Worm (Caenorhabditis elegans) whole organism, young adult: ENCODE measurements around the gene arx-6.

Experiments used
- B0336.3 ChIP-seq: fragments of 200-800 bp; sonication (Bioruptor generic); IDR thresholded peaks from 2 replicates; pipeline ENCODE4 v1.3.6; 2022; ENCODE audit warnings: missing genetic modification characterization, missing compliant biosample characterization
- D2030.7 ChIP-seq: fragments of 200-800 bp; sonication (Bioruptor generic); IDR thresholded peaks from 2 replicates; pipeline ENCODE4 v1.3.6; 2022; ENCODE audit warnings: missing genetic modification reagents, missing genetic modification characterization, missing compliant biosample characterization
- F22D6.2 ChIP-seq: sonication (generic microtip); optimal IDR thresholded peaks from 2 replicates; lab custom pipeline; 2016; ENCODE audit warnings: mild to moderate bottlenecking, missing genetic modification characterization, missing compliant biosample characterization
- F23B12.7 ChIP-seq: sonication (generic microtip); optimal IDR thresholded peaks from 2 replicates; lab custom pipeline; 2017; ENCODE audit warnings: missing genetic modification characterization, mild to moderate bottlenecking, missing compliant biosample characterization, antibody characterized with exemption, moderate library complexity; ENCODE audit not compliant: insufficient read depth
- F37B4.10 ChIP-seq: fragments of 200-800 bp; sonication (Bioruptor generic); IDR thresholded peaks from 2 replicates; pipeline ENCODE4 v1.3.6; 2022; ENCODE audit warnings: missing genetic modification characterization, missing compliant biosample characterization
- F49E8.2 ChIP-seq: sonication (generic microtip); optimal IDR thresholded peaks from 3 replicates; lab custom pipeline; 2017; ENCODE audit warnings: missing genetic modification characterization, mild to moderate bottlenecking, missing compliant biosample characterization, antibody characterized with exemption, moderate library complexity; ENCODE audit not compliant: insufficient read depth
- F55B11.4 ChIP-seq: sonication (generic microtip); optimal IDR thresholded peaks from 2 replicates; lab custom pipeline; 2016; ENCODE audit warnings: missing compliant biosample characterization, missing genetic modification characterization, borderline replicate concordance; ENCODE audit not compliant: insufficient read depth
- F57C9.4 ChIP-seq: sonication (generic microtip); optimal IDR thresholded peaks from 2 replicates; lab custom pipeline; 2017; ENCODE audit warnings: mild to moderate bottlenecking, missing genetic modification characterization, missing compliant biosample characterization
- K11D2.4 ChIP-seq: fragments of 200-800 bp; sonication (Bioruptor generic); IDR thresholded peaks from 2 replicates; pipeline ENCODE4 v1.3.6; 2022; ENCODE audit warnings: missing genetic modification reagents, missing genetic modification characterization, missing compliant biosample characterization
- Y95B8A.8 ChIP-seq: fragments of 200-800 bp; sonication (Bioruptor generic); IDR thresholded peaks from 2 replicates; pipeline ENCODE4 v1.3.6; 2022; ENCODE audit warnings: missing genetic modification reagents, missing genetic modification characterization, missing compliant biosample characterization
- ZK185.1 ChIP-seq: sonication (generic microtip); optimal IDR thresholded peaks from 2 replicates; lab custom pipeline; 2016; ENCODE audit warnings: mild to moderate bottlenecking, missing genetic modification characterization, missing compliant biosample characterization; ENCODE audit not compliant: poor library complexity, severe bottlenecking
- attf-5 ChIP-seq: fragments of 200-800 bp; sonication (Bioruptor generic); optimal IDR thresholded peaks from 2 replicates; lab custom pipeline; 2018; ENCODE audit warnings: mild to moderate bottlenecking, missing genetic modification characterization, missing compliant biosample characterization
- cebp-1 ChIP-seq, 2 experiments: fragments of 200-800 bp in 1 of 2; sonication (Bioruptor generic) in 1 of 2; sonication (generic microtip) in 1 of 2; IDR thresholded peaks in 1 of 2; optimal IDR thresholded peaks in 1 of 2; 2 replicates each; pipeline versions ENCODE4 v1.3.6 to Lab custom; 2017 to 2022; ENCODE audit warnings: missing compliant biosample characterization in 2 of 2, missing genetic modification characterization in 2 of 2, mild to moderate bottlenecking in 1 of 2, missing genetic modification reagents in 1 of 2, moderate library complexity in 1 of 2
- ceh-100 ChIP-seq: fragments of 200-800 bp; sonication (Bioruptor generic); IDR thresholded peaks from 2 replicates; pipeline ENCODE4 v1.3.6; 2022; ENCODE audit warnings: missing genetic modification reagents, missing genetic modification characterization, missing compliant biosample characterization
- ceh-79 ChIP-seq: sonication (generic microtip); optimal IDR thresholded peaks from 2 replicates; lab custom pipeline; 2017; ENCODE audit warnings: mild to moderate bottlenecking, missing genetic modification characterization, missing compliant biosample characterization
- ceh-91 ChIP-seq: fragments of 200-800 bp; sonication (Bioruptor generic); IDR thresholded peaks from 2 replicates; pipeline ENCODE4 v1.3.6; 2022; ENCODE audit warnings: missing genetic modification reagents, missing genetic modification characterization, missing compliant biosample characterization
- dpff-1 ChIP-seq: sonication (generic microtip); optimal IDR thresholded peaks from 2 replicates; lab custom pipeline; 2017; ENCODE audit warnings: mild to moderate bottlenecking, missing genetic modification characterization, missing compliant biosample characterization
- dpl-1 ChIP-seq: fragments of 150-350 bp; optimal IDR thresholded peaks from 2 replicates; lab custom pipeline; 2014; ENCODE audit warnings: missing biosample characterization, missing genetic modification reagents, missing genetic modification characterization
- gei-17 ChIP-seq: fragments of 200-800 bp; sonication (Bioruptor generic); optimal IDR thresholded peaks from 2 replicates; lab custom pipeline; 2018; ENCODE audit warnings: mild to moderate bottlenecking, missing genetic modification characterization, missing compliant biosample characterization
- him-1 ChIP-seq: sonication (generic microtip); optimal IDR thresholded peaks from 2 replicates; lab custom pipeline; 2016; ENCODE audit warnings: missing genotype, missing genetic modification reagents, missing genetic modification characterization, missing compliant biosample characterization
- hlh-12 ChIP-seq: sonication (generic microtip); optimal IDR thresholded peaks from 2 replicates; lab custom pipeline; 2016; ENCODE audit warnings: missing genetic modification characterization, missing compliant biosample characterization
- hmg-1.2 ChIP-seq: fragments of 200-800 bp; sonication (Bioruptor generic); IDR thresholded peaks from 2 replicates; pipeline ENCODE4 v1.3.6; 2022; ENCODE audit warnings: missing genetic modification reagents, missing genetic modification characterization, missing compliant biosample characterization
- let-526 ChIP-seq: fragments of 200-800 bp; sonication (Bioruptor generic); IDR thresholded peaks from 2 replicates; pipeline ENCODE4 v1.3.6; 2022; ENCODE audit warnings: missing genetic modification reagents, missing genetic modification characterization, missing compliant biosample characterization
- let-607 ChIP-seq, 2 experiments: fragments of 200-800 bp in 1 of 2; sonication (Bioruptor generic) in 1 of 2; sonication (generic microtip) in 1 of 2; optimal IDR thresholded peaks; 2 replicates each; lab custom pipeline; 2016 to 2018; ENCODE audit warnings: mild to moderate bottlenecking in 2 of 2, missing compliant biosample characterization in 2 of 2, missing genetic modification characterization in 2 of 2, moderate library complexity in 2 of 2, missing genotype in 1 of 2
- lin-26 ChIP-seq: fragments of 200-800 bp; sonication (Bioruptor generic); IDR thresholded peaks from 2 replicates; pipeline ENCODE4 v1.3.6; 2022; ENCODE audit warnings: missing genetic modification reagents, missing genetic modification characterization, missing compliant biosample characterization
- lsl-1 ChIP-seq: fragments of 200-800 bp; sonication (Bioruptor generic); optimal IDR thresholded peaks from 2 replicates; lab custom pipeline; 2018; ENCODE audit warnings: mild to moderate bottlenecking, missing genetic modification characterization, moderate library complexity, missing compliant biosample characterization
- nhr-120 ChIP-seq: fragments of 200-800 bp; sonication (Bioruptor generic); IDR thresholded peaks from 2 replicates; pipeline ENCODE4 v1.3.6; 2022; ENCODE audit warnings: missing genetic modification characterization, missing compliant biosample characterization
- nhr-27 ChIP-seq: fragments of 200-800 bp; sonication (Bioruptor generic); optimal IDR thresholded peaks from 2 replicates; lab custom pipeline; 2018; ENCODE audit warnings: mild to moderate bottlenecking, missing genetic modification characterization, moderate library complexity, missing compliant biosample characterization
- nhr-80 ChIP-seq: sonication (generic microtip); optimal IDR thresholded peaks from 2 replicates; lab custom pipeline; 2016; ENCODE audit warnings: missing genetic modification characterization, missing compliant biosample characterization
- pbrm-1 ChIP-seq: fragments of 200-800 bp; sonication (Bioruptor generic); IDR thresholded peaks from 2 replicates; pipeline ENCODE4 v1.3.6; 2022; ENCODE audit warnings: missing genetic modification reagents, missing genetic modification characterization, missing compliant biosample characterization
- snpc-3.4 ChIP-seq: sonication (generic microtip); optimal IDR thresholded peaks from 2 replicates; lab custom pipeline; 2017; ENCODE audit warnings: missing genetic modification characterization, mild to moderate bottlenecking, missing compliant biosample characterization, antibody characterized with exemption, moderate library complexity, missing genotype, missing genetic modification reagents
- tlf-1 ChIP-seq: fragments of 200-800 bp; sonication (Bioruptor generic); optimal IDR thresholded peaks from 2 replicates; lab custom pipeline; 2018; ENCODE audit warnings: mild to moderate bottlenecking, missing genetic modification characterization, missing compliant biosample characterization
- ztf-3 ChIP-seq: fragments of 200-800 bp; sonication (Bioruptor generic); optimal IDR thresholded peaks from 2 replicates; lab custom pipeline; 2018; ENCODE audit warnings: mild to moderate bottlenecking, missing genetic modification characterization, missing compliant biosample characterization

The arx-6 gene

ce11 chrIII:4917960-4918712, 39.7 kb downstream of the arx-6 start, which contains the start of gene rpb-8 (continued):
- TF ChIP-seq nhr-27 (tag; lab: Kevin White, UChicago) (no peak), ceh-100 (GFP tag; lab: Robert Waterston, UW) (no peak), let-607 (tag; optimal IDR thresholded peaks at IDR 0.05; lab: Kevin White, UChicago) (peak; percentile 85 to 96), ceh-79 (no peak), hlh-12 (no peak), snpc-3.4 (peak; percentile 29), dpl-1 (GFP tag; lab: Kevin White, UChicago) (peak; percentile 78), D2030.7 (0 out of 2 replicates have a peak, but pooled peaks have one; percentile 17), hmg-1.2 (GFP tag; lab: Robert Waterston, UW) (peak; percentile 8; the same call in 1 of the 2 replicates), F23B12.7 (tag; lab: Kevin White, UChicago) (peak; percentile 52), dpff-1 (tag; lab: Kevin White, UChicago) (no peak), cebp-1 (GFP tag; IDR thresholded peaks at IDR 0.05; lab: Robert Waterston, UW) (no peak), cebp-1 (tag; optimal IDR thresholded peaks at IDR 0.05; lab: Kevin White, UChicago) (peak; percentile 80), lsl-1 (peak; percentile 13)

ce11 chrIII:4918906-4919305, 40.4 kb downstream of the arx-6 start:
- TF ChIP-seq gei-17 (GFP tag; lab: Kevin White, UChicago) (no peak), hmg-1.2 (GFP tag; lab: Robert Waterston, UW) (no peak), B0336.3 (GFP tag; lab: Robert Waterston, UW) (no peak), let-526 (GFP tag; lab: Robert Waterston, UW) (no peak), nhr-120 (GFP tag; lab: Robert Waterston, UW) (no peak), F22D6.2 (tag; lab: Kevin White, UChicago) (no peak), attf-5 (GFP tag; lab: Kevin White, UChicago) (no peak), ceh-91 (GFP tag; lab: Robert Waterston, UW) (no peak), F49E8.2 (tag; lab: Kevin White, UChicago) (no peak), pbrm-1 (GFP tag; lab: Robert Waterston, UW) (no peak), nhr-80 (no peak), Y95B8A.8 (GFP tag; lab: Robert Waterston, UW) (no peak), lin-26 (GFP tag; lab: Robert Waterston, UW) (no peak), F57C9.4 (tag; lab: Kevin White, UChicago) (no peak), ZK185.1 (tag; lab: Kevin White, UChicago) (no peak), F55B11.4 (tag; lab: Kevin White, UChicago) (no peak), F37B4.10 (no peak), tlf-1 (GFP tag; lab: Kevin White, UChicago) (no peak)

ce11 chrIII:4920221-4920620, 41.8 kb downstream of the arx-6 start, which contains the start of gene ula-1:
Gene ula-1, minus strand, starts transcription at chrIII:4920321.
- TF ChIP-seq K11D2.4 (GFP tag; lab: Robert Waterston, UW) (no peak), F49E8.2 (tag; lab: Kevin White, UChicago) (no peak), him-1 (tag; lab: Kevin White, UChicago) (no peak), ztf-3 (no peak), D2030.7 (no peak)
